Fruit fly (Drosophila melanogaster) whole organism, prepupa: ENCODE results near the gene CG12481.

Experiments
- Blimp-1 ChIP-seq: fragments of 200-800 bp; sonication (Bioruptor generic); optimal IDR thresholded peaks from 3 replicates; lab custom pipeline; 2017; ENCODE audit warnings: missing biosample characterization, missing genetic modification characterization, mild to moderate bottlenecking, moderate library complexity, missing genetic modification reagents
- CG10631 ChIP-seq: fragments of 200-800 bp; sonication (Bioruptor generic); optimal IDR thresholded peaks from 2 replicates; lab custom pipeline; 2016; ENCODE audit warnings: missing biosample characterization, missing genetic modification characterization
- CG11294 ChIP-seq: fragments of 200-800 bp; sonication (Bioruptor generic); IDR thresholded peaks from 2 replicates; pipeline ENCODE4 v1.3.6; 2022; ENCODE audit warnings: missing biosample characterization, missing genetic modification characterization
- CG11762 ChIP-seq: fragments of 200-800 bp; sonication (Bioruptor generic); optimal IDR thresholded peaks from 3 replicates; lab custom pipeline; 2016; ENCODE audit warnings: missing biosample characterization, missing genetic modification characterization; ENCODE audit not compliant: insufficient read depth
- CG15336 ChIP-seq: fragments of 200-800 bp; sonication (Bioruptor generic); IDR thresholded peaks from 2 replicates; pipeline ENCODE4 v1.3.6; 2022; ENCODE audit warnings: missing biosample characterization, missing genetic modification characterization
- CG1621 ChIP-seq: fragments of 200-800 bp; sonication (Bioruptor generic); optimal IDR thresholded peaks from 3 replicates; lab custom pipeline; 2018; ENCODE audit warnings: missing biosample characterization, mild to moderate bottlenecking, missing genetic modification characterization
- CG3032 ChIP-seq: fragments of 200-800 bp; optimal IDR thresholded peaks from 2 replicates; lab custom pipeline; 2019; ENCODE audit warnings: missing biosample characterization, mild to moderate bottlenecking, missing genetic modification characterization, moderate library complexity
- CG31627 ChIP-seq: fragments of 200-800 bp; sonication (Bioruptor generic); optimal IDR thresholded peaks from 3 replicates; lab custom pipeline; 2016; ENCODE audit warnings: missing biosample characterization, missing genetic modification characterization
- CG32006 ChIP-seq: fragments of 200-800 bp; sonication (Bioruptor generic); optimal IDR thresholded peaks from 3 replicates; lab custom pipeline; 2017; ENCODE audit warnings: missing biosample characterization, mild to moderate bottlenecking, missing genetic modification characterization
- CG34406 ChIP-seq: fragments of 200-800 bp; sonication (Bioruptor generic); optimal IDR thresholded peaks from 3 replicates; lab custom pipeline; 2016; ENCODE audit warnings: missing biosample characterization, missing genetic modification characterization
- CG4318 ChIP-seq: fragments of 200-800 bp; sonication (Bioruptor generic); optimal IDR thresholded peaks from 3 replicates; lab custom pipeline; 2017; ENCODE audit warnings: missing biosample characterization, mild to moderate bottlenecking, missing genetic modification characterization
- CG6163 ChIP-seq: fragments of 200-800 bp; sonication (Bioruptor generic); IDR thresholded peaks from 3 replicates; pipeline ENCODE4 v1.3.6; 2022; ENCODE audit warnings: missing biosample characterization, missing genetic modification characterization
- CG6276 ChIP-seq: fragments of 200-800 bp; sonication (Bioruptor generic); optimal IDR thresholded peaks from 2 replicates; lab custom pipeline; 2017; ENCODE audit warnings: missing biosample characterization, mild to moderate bottlenecking, missing genetic modification characterization
- CG6792 ChIP-seq: fragments of 200-800 bp; sonication (Bioruptor generic); optimal IDR thresholded peaks from 3 replicates; lab custom pipeline; 2016; ENCODE audit warnings: missing biosample characterization, missing genetic modification characterization
- CG6808 ChIP-seq: fragments of 200-800 bp; sonication (Bioruptor generic); optimal IDR thresholded peaks from 3 replicates; lab custom pipeline; 2017; ENCODE audit warnings: missing biosample characterization, missing genetic modification characterization, mild to moderate bottlenecking, moderate library complexity, missing genetic modification reagents
- CG6854 ChIP-seq: fragments of 200-800 bp; sonication (Bioruptor generic); optimal IDR thresholded peaks from 2 replicates; lab custom pipeline; 2017; ENCODE audit warnings: missing biosample characterization, mild to moderate bottlenecking, missing genetic modification characterization
- CG7368 ChIP-seq: fragments of 200-800 bp; sonication (Bioruptor generic); optimal IDR thresholded peaks from 3 replicates; lab custom pipeline; 2016; ENCODE audit warnings: missing biosample characterization, missing genetic modification characterization
- CG8119 ChIP-seq: fragments of 200-800 bp; sonication (Bioruptor generic); IDR thresholded peaks from 3 replicates; pipeline ENCODE4 v1.3.6; 2022; ENCODE audit warnings: missing biosample characterization, missing genetic modification characterization
- CG8319 ChIP-seq: fragments of 200-800 bp; sonication (Bioruptor generic); optimal IDR thresholded peaks from 3 replicates; lab custom pipeline; 2016; ENCODE audit warnings: missing biosample characterization, missing genetic modification characterization
- CG8632 ChIP-seq: fragments of 200-800 bp; sonication (Bioruptor generic); optimal IDR thresholded peaks from 3 replicates; lab custom pipeline; 2016; ENCODE audit warnings: missing biosample characterization, missing genetic modification characterization
- CG9139 ChIP-seq: fragments of 200-800 bp; sonication (Bioruptor generic); optimal IDR thresholded peaks from 3 replicates; lab custom pipeline; 2017; ENCODE audit warnings: missing biosample characterization, mild to moderate bottlenecking, missing genetic modification characterization
- Eip75B ChIP-seq: fragments of 200-800 bp; sonication (Bioruptor generic); optimal IDR thresholded peaks from 3 replicates; lab custom pipeline; 2016; ENCODE audit warnings: missing biosample characterization, missing genetic modification characterization
- Eip78C ChIP-seq: fragments of 200-800 bp; sonication (Bioruptor generic); peaks from one replicate; lab custom pipeline; 2016; ENCODE audit warnings: missing biosample characterization, missing genetic modification characterization
- Eip93F ChIP-seq: fragments of 200-800 bp; sonication (Bioruptor generic); optimal IDR thresholded peaks from 2 replicates; lab custom pipeline; 2016; ENCODE audit warnings: missing biosample characterization, mild to moderate bottlenecking, missing genetic modification characterization
- Ets21C ChIP-seq: fragments of 200-800 bp; sonication (Bioruptor generic); optimal IDR thresholded peaks from 3 replicates; lab custom pipeline; 2016; ENCODE audit warnings: missing biosample characterization, missing genetic modification characterization
- Ets96B ChIP-seq: fragments of 200-800 bp; optimal IDR thresholded peaks from 2 replicates; lab custom pipeline; 2019; ENCODE audit warnings: missing biosample characterization, mild to moderate bottlenecking, missing genetic modification characterization, moderate library complexity
- Hr38 ChIP-seq: sonication (Bioruptor generic); optimal IDR thresholded peaks from 2 replicates; lab custom pipeline; 2016; ENCODE audit warnings: missing biosample characterization, missing genetic modification characterization
- Hr4 ChIP-seq: fragments of 200-800 bp; sonication (Bioruptor generic); optimal IDR thresholded peaks from 3 replicates; lab custom pipeline; 2016; ENCODE audit warnings: missing biosample characterization, missing genetic modification characterization
- Lpt ChIP-seq: fragments of 200-800 bp; sonication (Bioruptor generic); optimal IDR thresholded peaks from 3 replicates; lab custom pipeline; 2016; ENCODE audit warnings: missing biosample characterization, missing genetic modification characterization
- Met ChIP-seq: fragments of 200-800 bp; sonication (Bioruptor generic); optimal IDR thresholded peaks from 3 replicates; lab custom pipeline; 2016; ENCODE audit warnings: missing biosample characterization, missing genetic modification characterization
- Smox ChIP-seq: fragments of 200-800 bp; sonication (Bioruptor generic); optimal IDR thresholded peaks from 3 replicates; lab custom pipeline; 2016; ENCODE audit warnings: missing biosample characterization, missing genetic modification characterization
- Sox14 ChIP-seq: fragments of 200-800 bp; sonication (Bioruptor generic); optimal IDR thresholded peaks from 3 replicates; lab custom pipeline; 2016; ENCODE audit warnings: missing biosample characterization, missing genetic modification characterization
- Sox15 ChIP-seq: fragments of 200-800 bp; sonication (Bioruptor generic); optimal IDR thresholded peaks from 3 replicates; lab custom pipeline; 2016; ENCODE audit warnings: missing biosample characterization, missing genetic modification characterization
- achi ChIP-seq: fragments of 200-800 bp; sonication (Bioruptor generic); optimal IDR thresholded peaks from 3 replicates; lab custom pipeline; 2016; ENCODE audit warnings: missing biosample characterization, missing genetic modification characterization
- acj6 ChIP-seq: fragments of 200-800 bp; sonication (Bioruptor generic); optimal IDR thresholded peaks from 3 replicates; lab custom pipeline; 2016; ENCODE audit warnings: missing biosample characterization, missing genetic modification characterization
- dac ChIP-seq: fragments of 200-800 bp; sonication (Bioruptor generic); optimal IDR thresholded peaks from 2 replicates; lab custom pipeline; 2017; ENCODE audit warnings: missing biosample characterization, mild to moderate bottlenecking, missing genetic modification characterization
- dsx ChIP-seq: fragments of 200-800 bp; optimal IDR thresholded peaks from 3 replicates; lab custom pipeline; 2019; ENCODE audit warnings: missing biosample characterization, mild to moderate bottlenecking, missing genetic modification characterization, moderate library complexity; ENCODE audit not compliant: poor library complexity, severe bottlenecking
- eg ChIP-seq: fragments of 200-800 bp; sonication (Bioruptor generic); IDR thresholded peaks from 3 replicates; pipeline ENCODE4 v1.3.6; 2022; ENCODE audit warnings: missing biosample characterization, missing genetic modification characterization
- esn ChIP-seq: fragments of 200-800 bp; sonication (Bioruptor generic); optimal IDR thresholded peaks from 2 replicates; lab custom pipeline; 2016; ENCODE audit warnings: missing biosample characterization, mild to moderate bottlenecking, missing genetic modification characterization, moderate library complexity
- fd59A ChIP-seq: fragments of 200-800 bp; sonication (Bioruptor generic); optimal IDR thresholded peaks from 2 replicates; lab custom pipeline; 2017; ENCODE audit warnings: missing biosample characterization, mild to moderate bottlenecking, missing genetic modification characterization, missing genetic modification reagents
- fd85E ChIP-seq: fragments of 200-800 bp; sonication (Bioruptor generic); optimal IDR thresholded peaks from 3 replicates; lab custom pipeline; 2016; ENCODE audit warnings: missing biosample characterization, missing genetic modification characterization
- fkh ChIP-seq: fragments of 200-800 bp; sonication (Bioruptor generic); optimal IDR thresholded peaks from 3 replicates; lab custom pipeline; 2017; ENCODE audit warnings: missing biosample characterization, mild to moderate bottlenecking, missing genetic modification characterization, moderate library complexity
- lz ChIP-seq: fragments of 200-800 bp; sonication (Bioruptor generic); optimal IDR thresholded peaks from 3 replicates; lab custom pipeline; 2016; ENCODE audit warnings: missing biosample characterization, missing genetic modification characterization
- salr ChIP-seq, 2 experiments: fragments of 200-800 bp; sonication (Bioruptor generic); optimal IDR thresholded peaks; 3 replicates each; lab custom pipeline; 2016 to 2018; ENCODE audit warnings: missing biosample characterization in 2 of 2, missing genetic modification characterization in 2 of 2, mild to moderate bottlenecking in 1 of 2
- spab ChIP-seq: fragments of 200-800 bp; sonication (Bioruptor generic); optimal IDR thresholded peaks from 2 replicates; lab custom pipeline; 2017; ENCODE audit warnings: missing biosample characterization, mild to moderate bottlenecking, missing genetic modification characterization, missing genetic modification reagents
- ss ChIP-seq, 2 experiments: fragments of 200-800 bp; sonication (Bioruptor generic); optimal IDR thresholded peaks; 2 replicates in 1 of 2; 3 replicates in 1 of 2; lab custom pipeline; 2017 to 2018; ENCODE audit warnings: mild to moderate bottlenecking in 2 of 2, missing biosample characterization in 2 of 2, missing genetic modification characterization in 2 of 2, moderate library complexity in 1 of 2
- svp ChIP-seq: fragments of 200-800 bp; sonication (Bioruptor generic); peaks from one replicate; lab custom pipeline; 2016; ENCODE audit warnings: missing biosample characterization, missing genetic modification characterization
- vri ChIP-seq: fragments of 200-800 bp; sonication (Bioruptor generic); optimal IDR thresholded peaks from 3 replicates; lab custom pipeline; 2016; ENCODE audit warnings: missing biosample characterization, mild to moderate bottlenecking, missing genetic modification characterization

CG12481 gene

DNA sequence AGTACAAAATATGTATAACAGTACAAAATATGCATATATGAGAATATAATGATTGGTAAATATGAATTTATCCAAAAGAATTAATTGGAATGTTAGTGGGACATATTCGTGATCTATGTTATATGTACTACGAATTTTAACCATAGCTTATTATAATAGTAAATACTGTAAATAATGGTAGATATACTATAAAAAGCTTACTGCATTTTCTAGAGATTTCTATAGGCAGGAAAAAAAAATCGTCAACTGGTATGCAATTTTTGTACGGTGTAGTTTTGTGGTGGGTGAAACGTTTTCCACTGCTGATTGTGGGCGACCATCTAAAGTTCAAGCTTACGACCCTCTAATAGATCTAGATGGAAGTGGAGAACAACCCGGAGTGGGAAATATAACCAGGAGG lies 29.8 kb downstream of the CG12481 start:
- TF ChIP-seq Eip93F (no peak), CG11762 (GFP tag; lab: Kevin White, UChicago) (no peak), CG1621 (tag; lab: Kevin White, UChicago) (no peak), CG10631 (GFP tag; lab: Kevin White, UChicago) (peak; percentile 23), eg (GFP tag; lab: Robert Waterston, UW) (no peak), Eip78C (GFP tag; lab: Kevin White, UChicago) (peak; percentile 74), Sox15 (GFP tag; lab: Kevin White, UChicago) (no peak), svp (peak; percentile 61), CG32006 (GFP tag; lab: Kevin White, UChicago) (peak; percentile 43)

DNA sequence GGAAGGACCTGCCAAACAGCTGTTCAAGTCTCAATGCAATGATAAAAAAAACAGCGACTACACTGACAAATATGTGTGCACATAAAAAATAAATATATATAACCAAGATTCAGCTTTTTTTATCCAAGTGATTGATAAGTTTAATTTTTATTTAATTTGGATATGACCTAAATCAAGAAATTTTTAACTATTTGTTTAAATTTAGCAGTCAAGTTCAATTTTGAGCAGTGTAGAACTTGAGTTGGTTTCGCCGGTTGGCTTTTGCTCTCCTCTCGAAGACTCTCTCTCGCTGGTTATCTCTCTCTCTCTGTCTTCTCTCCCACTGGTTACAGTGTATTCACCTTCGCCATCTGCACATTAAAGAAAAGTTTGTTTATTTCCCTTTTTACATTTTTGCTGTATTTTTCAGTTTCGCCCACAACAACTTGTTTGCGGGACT lies 31.0 kb downstream of the CG12481 start:
- TF ChIP-seq CG8119 (GFP tag; lab: Robert Waterston, UW), result peak; percentile 98
- peak; percentile 95 for TF ChIP-seq CG8319 (GFP tag; lab: Kevin White, UChicago)
- peak; percentile 89 for TF ChIP-seq CG4318 (GFP tag; lab: Kevin White, UChicago)
- TF ChIP-seq dac (GFP tag; lab: Kevin White, UChicago), result peak; percentile 84
- TF ChIP-seq CG6808 (GFP tag; lab: Kevin White, UChicago), result peak; percentile 97
- peak; percentile 92 for TF ChIP-seq Ets21C (GFP tag; lab: Kevin White, UChicago)
- TF ChIP-seq achi (GFP tag; lab: Kevin White, UChicago), result peak; percentile 96
- TF ChIP-seq CG6163 (GFP tag; lab: Robert Waterston, UW), result peak; percentile 98
- peak; percentile 97 for TF ChIP-seq CG10631 (GFP tag; lab: Kevin White, UChicago)
- peak; percentile 97 for TF ChIP-seq lz (GFP tag; lab: Kevin White, UChicago)
- peak; percentile 97 for TF ChIP-seq dsx
- TF ChIP-seq Eip93F, result peak; percentile 87
- peak; percentile 90 for TF ChIP-seq CG6276 (GFP tag; lab: Kevin White, UChicago)
- TF ChIP-seq Met (GFP tag; lab: Kevin White, UChicago), result peak; percentile 98
- peak; percentile 97 for TF ChIP-seq eg (GFP tag; lab: Robert Waterston, UW)
- peak; percentile 44 for TF ChIP-seq fkh (GFP tag; lab: Kevin White, UChicago)
- peak; percentile 98 for TF ChIP-seq CG8632 (GFP tag; lab: Kevin White, UChicago)
- TF ChIP-seq CG7368 (GFP tag; lab: Kevin White, UChicago), result peak; percentile 96
- peak; percentile 94 for TF ChIP-seq Hr4 (GFP tag; lab: Kevin White, UChicago)
- peak; percentile 87 for TF ChIP-seq CG11294
- TF ChIP-seq Blimp-1 (GFP tag; lab: Kevin White, UChicago), result peak; percentile 90
- peak; percentile 93 for TF ChIP-seq fd59A (GFP tag; lab: Kevin White, UChicago)
- peak; percentile 95 for TF ChIP-seq Sox14 (GFP tag; lab: Kevin White, UChicago)
- TF ChIP-seq Ets96B, result peak; percentile 97
- peak; percentile 98 for TF ChIP-seq CG15336 (GFP tag; lab: Robert Waterston, UW)
- peak; percentile 91 for TF ChIP-seq fd85E (GFP tag; lab: Kevin White, UChicago)
- peak; percentile 93 for TF ChIP-seq vri (GFP tag; lab: Kevin White, UChicago)
- TF ChIP-seq spab (GFP tag; lab: Kevin White, UChicago), result peak; percentile 96
- peak; percentile 97 for TF ChIP-seq acj6
- peak; percentile 97 for TF ChIP-seq CG6854 (GFP tag; lab: Kevin White, UChicago)
- peak; percentile 97 for TF ChIP-seq CG6792 (GFP tag; lab: Kevin White, UChicago)
- peak; percentile 96 for TF ChIP-seq svp
- peak; percentile 97 for TF ChIP-seq Smox
- TF ChIP-seq CG3032 (tag; lab: Kevin White, UChicago), result peak; percentile 98
- TF ChIP-seq CG9139 (GFP tag; lab: Kevin White, UChicago), result peak; percentile 96
- peak; percentile 95 for TF ChIP-seq CG31627
- peak; percentile 89 to 93 for TF ChIP-seq salr (GFP tag; optimal IDR thresholded peaks at IDR 0.05; lab: Kevin White, UChicago)
- peak; percentile 94 for TF ChIP-seq CG1621 (tag; lab: Kevin White, UChicago)
- TF ChIP-seq ss (GFP tag; optimal IDR thresholded peaks at IDR 0.05; lab: Kevin White, UChicago), result peak; percentile 97 to 98
- peak; percentile 98 for TF ChIP-seq Eip75B (GFP tag; lab: Kevin White, UChicago)
- TF ChIP-seq CG34406 (GFP tag; lab: Kevin White, UChicago), result peak; percentile 97
- peak; percentile 96 for TF ChIP-seq CG11762 (GFP tag; lab: Kevin White, UChicago)
- no peak for TF ChIP-seq Hr38 (GFP tag; lab: Kevin White, UChicago)
- peak; percentile 95 for TF ChIP-seq CG32006 (GFP tag; lab: Kevin White, UChicago)
- TF ChIP-seq Eip78C (GFP tag; lab: Kevin White, UChicago), result peak; percentile 99
- TF ChIP-seq Lpt, result peak; percentile 96
- peak; percentile 98 for TF ChIP-seq esn (GFP tag; lab: Kevin White, UChicago)
